Worm (Caenorhabditis elegans) whole organism, late embryonic: ENCODE data around the gene figl-1.

Experiments
- ceh-14 ChIP-seq: sonication (generic microtip); optimal IDR thresholded peaks from 2 replicates; lab custom pipeline; 2016; ENCODE audit warnings: missing genotype, missing genetic modification characterization, missing compliant biosample characterization
- hlh-13 ChIP-seq: fragments of 200-800 bp; sonication (Bioruptor generic); optimal IDR thresholded peaks from 2 replicates; lab custom pipeline; 2018; ENCODE audit warnings: mild to moderate bottlenecking, missing genetic modification characterization, missing compliant biosample characterization
- nhr-232 ChIP-seq: sonication (generic microtip); optimal IDR thresholded peaks from 2 replicates; lab custom pipeline; 2016; ENCODE audit warnings: missing genetic modification characterization, missing compliant biosample characterization
- unc-3 ChIP-seq, 2 experiments: fragments of 200-800 bp in 1 of 2; sonication (Bioruptor generic) in 1 of 2; sonication (generic microtip) in 1 of 2; conservative IDR thresholded peaks in 1 of 2; optimal IDR thresholded peaks in 1 of 2; 2 replicates each; pipeline versions ENCODE4 v1.3.6 to Lab custom; 2016 to 2022; ENCODE audit warnings: missing compliant biosample characterization in 2 of 2, missing genetic modification characterization in 2 of 2, missing genetic modification reagents in 1 of 2

- TF ChIP-seq ceh-14 (tag; lab: Kevin White, UChicago) (no peak), hlh-13 (GFP tag; lab: Kevin White, UChicago) (no peak), unc-3 (GFP tag; conservative IDR thresholded peaks at IDR 0.05; lab: Robert Waterston, UW) (no peak), unc-3 (tag; optimal IDR thresholded peaks at IDR 0.05; lab: Kevin White, UChicago) (no peak), nhr-232 (tag; lab: Kevin White, UChicago) (no peak)
These were observed 41.6 kb downstream of the figl-1 start for ce11 chrV:4304240-4304639.
